Worm (Caenorhabditis elegans) whole organism, L3 larva: Measurements from ENCODE around the gene K02D10.1.

Experiments
- R02D3.7 ChIP-seq: fragments of 150-350 bp; optimal IDR thresholded peaks from 2 replicates; lab custom pipeline; 2014; ENCODE audit warnings: missing biosample characterization, missing genetic modification characterization
- ZK546.5 ChIP-seq: sonication (generic microtip); optimal IDR thresholded peaks from 2 replicates; lab custom pipeline; 2017; ENCODE audit warnings: missing biosample characterization, missing genetic modification characterization
- ama-1 ChIP-seq: fragments of 150-350 bp; optimal IDR thresholded peaks from 2 replicates; lab custom pipeline; 2018
- ceh-16 ChIP-seq: sonication (generic microtip); optimal IDR thresholded peaks from 2 replicates; lab custom pipeline; 2017; ENCODE audit warnings: missing biosample characterization, missing genetic modification characterization
- ceh-9 ChIP-seq: sonication (generic microtip); optimal IDR thresholded peaks from 2 replicates; lab custom pipeline; 2018; ENCODE audit warnings: missing biosample characterization, missing genetic modification characterization
- egl-27 ChIP-seq: sonication (generic microtip); optimal IDR thresholded peaks from 4 replicates; lab custom pipeline; 2017; ENCODE audit warnings: missing biosample characterization, missing genetic modification reagents, missing genetic modification characterization
- elt-2 ChIP-seq: sonication (generic microtip); optimal IDR thresholded peaks from 2 replicates; lab custom pipeline; 2016; ENCODE audit warnings: missing genetic modification reagents, mild to moderate bottlenecking, missing genetic modification characterization, missing compliant biosample characterization
- fkh-10 ChIP-seq: sonication (generic microtip); optimal IDR thresholded peaks from 2 replicates; lab custom pipeline; 2017; ENCODE audit warnings: missing biosample characterization, missing genetic modification reagents, missing genetic modification characterization
- fkh-2 ChIP-seq: fragments of 150-350 bp; optimal IDR thresholded peaks from 2 replicates; lab custom pipeline; 2014; ENCODE audit warnings: missing biosample characterization, missing genetic modification reagents, missing genetic modification characterization
- jun-1 ChIP-seq: fragments of 150-350 bp; optimal IDR thresholded peaks from 2 replicates; lab custom pipeline; 2014; ENCODE audit warnings: missing biosample characterization, missing genetic modification reagents, missing genetic modification characterization
- lin-15B ChIP-seq: fragments of 150-350 bp; optimal IDR thresholded peaks from 2 replicates; lab custom pipeline; 2014; ENCODE audit warnings: missing biosample characterization, missing genetic modification characterization
- lin-39 ChIP-seq: fragments of 150-350 bp; optimal IDR thresholded peaks from 2 replicates; lab custom pipeline; 2018; ENCODE audit warnings: missing biosample characterization, missing genetic modification reagents, missing genetic modification characterization
- lsy-12 ChIP-seq: sonication (generic microtip); optimal IDR thresholded peaks from 2 replicates; lab custom pipeline; 2016; ENCODE audit warnings: mild to moderate bottlenecking, missing genetic modification characterization, missing compliant biosample characterization
- mdl-1 ChIP-seq: fragments of 150-350 bp; optimal IDR thresholded peaks from 2 replicates; lab custom pipeline; 2014; ENCODE audit warnings: missing biosample characterization, missing genetic modification characterization
- mml-1 ChIP-seq: fragments of 150-350 bp; sonication (generic microtip); optimal IDR thresholded peaks from 3 replicates; lab custom pipeline; 2014; ENCODE audit warnings: missing biosample characterization, missing genetic modification characterization
- nhr-12 ChIP-seq: fragments of 150-350 bp; optimal IDR thresholded peaks from 2 replicates; lab custom pipeline; 2014; ENCODE audit warnings: missing biosample characterization, missing genetic modification characterization
- nhr-23 ChIP-seq: fragments of 150-350 bp; optimal IDR thresholded peaks from 2 replicates; lab custom pipeline; 2014; ENCODE audit warnings: missing biosample characterization, missing genetic modification reagents, missing genetic modification characterization
- nhr-237 ChIP-seq: fragments of 150-350 bp; optimal IDR thresholded peaks from 2 replicates; lab custom pipeline; 2014; ENCODE audit warnings: missing biosample characterization, missing genetic modification characterization
- nhr-25 ChIP-seq: sonication (generic microtip); optimal IDR thresholded peaks from 2 replicates; lab custom pipeline; 2017; ENCODE audit warnings: missing biosample characterization, missing genetic modification characterization
- nhr-67 ChIP-seq: fragments of 150-350 bp; optimal IDR thresholded peaks from 2 replicates; lab custom pipeline; 2014; ENCODE audit warnings: missing biosample characterization, missing genetic modification characterization
- nhr-76 ChIP-seq: fragments of 150-350 bp; sonication (generic microtip); optimal IDR thresholded peaks from 5 replicates; lab custom pipeline; 2014; ENCODE audit warnings: missing biosample characterization, missing genetic modification characterization
- nhr-77 ChIP-seq: fragments of 150-350 bp; optimal IDR thresholded peaks from 2 replicates; lab custom pipeline; 2014; ENCODE audit warnings: missing biosample characterization, missing genetic modification characterization
- pha-4 ChIP-seq: fragments of 150-350 bp; optimal IDR thresholded peaks from 2 replicates; lab custom pipeline; 2014; ENCODE audit warnings: missing biosample characterization, missing genetic modification reagents, missing genetic modification characterization
- pqm-1 ChIP-seq: fragments of 150-350 bp; optimal IDR thresholded peaks from 2 replicates; lab custom pipeline; 2017; ENCODE audit warnings: missing biosample characterization, missing genetic modification characterization, inconsistent platforms
- sea-2 ChIP-seq: fragments of 150-350 bp; sonication (generic microtip); optimal IDR thresholded peaks from 4 replicates; lab custom pipeline; 2014; ENCODE audit warnings: missing biosample characterization, missing genetic modification reagents, missing genetic modification characterization
- skn-1 ChIP-seq: fragments of 150-350 bp; optimal IDR thresholded peaks from 2 replicates; lab custom pipeline; 2014; ENCODE audit warnings: missing biosample characterization, missing genetic modification characterization
- tbx-2 ChIP-seq: sonication (generic microtip); optimal IDR thresholded peaks from 2 replicates; lab custom pipeline; 2016; ENCODE audit warnings: mild to moderate bottlenecking, missing genetic modification characterization, missing compliant biosample characterization
- unc-39 ChIP-seq: sonication (generic microtip); optimal IDR thresholded peaks from 4 replicates; lab custom pipeline; 2017; ENCODE audit warnings: missing biosample characterization, missing genetic modification characterization
- unc-62 ChIP-seq: fragments of 150-350 bp; sonication (generic microtip); optimal IDR thresholded peaks from 4 replicates; lab custom pipeline; 2014; ENCODE audit warnings: missing biosample characterization, missing genetic modification reagents, missing genetic modification characterization
- ztf-11 ChIP-seq: fragments of 150-350 bp; optimal IDR thresholded peaks from 2 replicates; lab custom pipeline; 2014; ENCODE audit warnings: missing biosample characterization, missing genetic modification characterization
- ztf-4 ChIP-seq: fragments of 150-350 bp; optimal IDR thresholded peaks from 2 replicates; lab custom pipeline; 2014; ENCODE audit warnings: missing biosample characterization, missing genetic modification characterization

K02D10.1 gene

ce11 chrIII:8741955-8742354 lies 27.4 kb upstream of the K02D10.1 start:
- no peak for TF ChIP-seq fkh-2
- no peak for TF ChIP-seq ceh-9 (tag; lab: Kevin White, UChicago)
- no peak for TF ChIP-seq mdl-1 (tag; lab: Kevin White, UChicago)
- no peak for TF ChIP-seq mml-1

ce11 chrIII:8742584-8742983 lies 26.8 kb upstream of the K02D10.1 start:
- TF ChIP-seq unc-39 (tag; lab: Kevin White, UChicago): no peak
- no peak for TF ChIP-seq nhr-67 (tag; lab: Kevin White, UChicago)
- TF ChIP-seq unc-62: no peak
- no peak for TF ChIP-seq skn-1 (tag; lab: Kevin White, UChicago)
- TF ChIP-seq ceh-9 (tag; lab: Kevin White, UChicago): no peak
- no peak for TF ChIP-seq mml-1
- TF ChIP-seq ztf-11 (tag; lab: Kevin White, UChicago): no peak
- TF ChIP-seq sea-2 (GFP tag; lab: Kevin White, UChicago): no peak

- TF ChIP-seq nhr-77 (no peak), sea-2 (GFP tag; lab: Kevin White, UChicago) (no peak), tbx-2 (tag; lab: Kevin White, UChicago) (no peak), nhr-237 (tag; lab: Kevin White, UChicago) (no peak), lin-15B (no peak), lin-39 (tag; lab: Kevin White, UChicago) (no peak), pha-4 (tag; lab: Kevin White, UChicago) (no peak), mml-1 (no peak)
Observed at ce11 chrIII:8743796-8744404, 25.4 kb upstream of the K02D10.1 start, which contains the start of gene ZK370.6. TSS of gene ZK370.6 (minus strand) at chrIII:8743846.

- no peak for TF ChIP-seq elt-2 (tag; lab: Kevin White, UChicago)
- TF ChIP-seq fkh-10 (GFP tag; lab: Kevin White, UChicago): peak; percentile 79
Observed at ce11 chrIII:8744765-8745164, 24.6 kb upstream of the K02D10.1 start.

- TF ChIP-seq ZK546.5 (tag; lab: Kevin White, UChicago) (no peak), egl-27 (tag; lab: Kevin White, UChicago) (no peak), ztf-11 (tag; lab: Kevin White, UChicago) (no peak), ceh-16 (no peak), ztf-4 (tag; lab: Kevin White, UChicago) (no peak), unc-62 (no peak), lsy-12 (tag; lab: Kevin White, UChicago) (no peak), R02D3.7 (tag; lab: Kevin White, UChicago) (no peak), mdl-1 (tag; lab: Kevin White, UChicago) (no peak), ama-1 (no peak)
- TF ChIP-seq, all 47 proteins: peak for 0
Observed at ce11 chrIII:8745214-8745613, 24.1 kb upstream of the K02D10.1 start.

- TF ChIP-seq pha-4 (tag; lab: Kevin White, UChicago): peak; percentile 81
- TF ChIP-seq egl-27 (tag; lab: Kevin White, UChicago): no peak
- TF ChIP-seq unc-39 (tag; lab: Kevin White, UChicago): no peak
- TF ChIP-seq elt-2 (tag; lab: Kevin White, UChicago): peak; percentile 96
- no peak for TF ChIP-seq tbx-2 (tag; lab: Kevin White, UChicago)
- peak; percentile 96 for TF ChIP-seq pqm-1 (tag; lab: Kevin White, UChicago)
- TF ChIP-seq nhr-23 (tag; lab: Kevin White, UChicago): no peak
- TF ChIP-seq nhr-76 (tag; lab: Kevin White, UChicago): no peak
- TF ChIP-seq sea-2 (GFP tag; lab: Kevin White, UChicago): no peak
- no peak for TF ChIP-seq nhr-25 (tag; lab: Kevin White, UChicago)
- no peak for TF ChIP-seq R02D3.7 (tag; lab: Kevin White, UChicago)
- no peak for TF ChIP-seq nhr-12
- no peak for TF ChIP-seq lin-39 (tag; lab: Kevin White, UChicago)
- TF ChIP-seq jun-1: peak; percentile 69
Observed at ce11 chrIII:8748620-8749019, 20.7 kb upstream of the K02D10.1 start.
